Fruit fly (Drosophila melanogaster) whole organism, wandering third instar larva: ENCODE measurements around the gene CG42717.

Source experiments
- CG32264 ChIP-seq: fragments of 200-800 bp; sonication (Bioruptor generic); optimal IDR thresholded peaks from 2 replicates; lab custom pipeline; 2016; ENCODE audit warnings: missing biosample characterization, missing genetic modification characterization
- Dfd ChIP-seq: fragments of >200 bp; optimal IDR thresholded peaks from 2 replicates; lab custom pipeline; 2017; ENCODE audit warnings: missing biosample characterization, missing genetic modification characterization
- Hr78 ChIP-seq: fragments of >200 bp; optimal IDR thresholded peaks from 2 replicates; lab custom pipeline; 2017; ENCODE audit warnings: missing biosample characterization, missing genetic modification characterization
- Vsx2 ChIP-seq: fragments of 200-300, 225-300 bp; sonication (Bioruptor generic); optimal IDR thresholded peaks from 2 replicates; lab custom pipeline; 2018; ENCODE audit warnings: missing biosample characterization, missing genetic modification characterization; ENCODE audit not compliant: partially characterized antibody
- br ChIP-seq: fragments of 200-800 bp; sonication (Bioruptor generic); optimal IDR thresholded peaks from 2 replicates; lab custom pipeline; 2016; ENCODE audit warnings: missing biosample characterization, missing genetic modification characterization
- foxo ChIP-seq, 2 experiments: fragments of 200-800 bp; sonication (Bioruptor generic); optimal IDR thresholded peaks; 2 replicates in 1 of 2; 3 replicates in 1 of 2; lab custom pipeline; 2016 to 2017; ENCODE audit warnings: missing biosample characterization in 2 of 2, missing genetic modification characterization in 2 of 2
- fru ChIP-seq: fragments of 200-800 bp; sonication (Bioruptor generic); optimal IDR thresholded peaks from 3 replicates; lab custom pipeline; 2016; ENCODE audit warnings: missing biosample characterization, mild to moderate bottlenecking, missing genetic modification characterization
- h ChIP-seq: fragments of 200-800 bp; sonication (Bioruptor generic); optimal IDR thresholded peaks from 3 replicates; lab custom pipeline; 2016; ENCODE audit warnings: missing biosample characterization, mild to moderate bottlenecking, missing genetic modification characterization
- sage ChIP-seq: fragments of 200-800 bp; sonication (Bioruptor generic); optimal IDR thresholded peaks from 2 replicates; lab custom pipeline; 2016; ENCODE audit warnings: missing biosample characterization, mild to moderate bottlenecking, missing genetic modification characterization

DNA sequence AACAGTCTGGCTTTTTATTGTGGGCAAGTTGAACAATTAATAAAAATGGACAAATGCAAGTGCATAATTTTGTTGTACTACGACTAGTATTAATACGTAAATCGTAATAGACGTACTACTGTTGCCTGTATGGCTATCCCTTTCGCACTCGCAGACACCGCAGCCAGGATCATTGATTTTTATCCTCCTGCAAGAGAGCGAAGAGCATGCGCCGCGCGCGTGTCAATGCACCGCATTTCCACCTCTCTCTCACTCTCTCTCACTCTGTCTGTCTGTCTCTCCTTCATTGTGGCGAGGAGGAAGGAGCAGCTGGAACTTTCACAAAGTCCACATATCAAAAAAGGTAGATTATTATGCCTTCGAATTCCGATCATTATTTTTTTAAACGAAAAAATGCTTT is 14.1 kb upstream of the CG42717 start:
- TF ChIP-seq h (GFP tag; lab: Kevin White, UChicago) (no peak), fru (GFP tag; lab: Kevin White, UChicago) (no peak), Vsx2 (GFP tag; lab: Kevin White, UChicago) (no peak), br (no peak), CG32264 (GFP tag; lab: Kevin White, UChicago) (no peak), foxo (GFP tag; optimal IDR thresholded peaks at IDR 0.05; lab: Kevin White, UChicago) (no peak), Hr78 (GFP tag; lab: Kevin White, UChicago) (no peak), Dfd (GFP tag; lab: Kevin White, UChicago) (no peak), sage (GFP tag; lab: Kevin White, UChicago) (no peak)
